Fruit fly (Drosophila melanogaster): Measurements from ENCODE around the gene atk.

Gene atk

dm6 chr3L:20474789-20475208 is 10.1 kb upstream of the atk start (continued):
- TF ChIP-seq CG10321 (GFP tag; IDR thresholded peaks at IDR 0.05) (no peak), az2 (GFP tag; optimal IDR thresholded peaks at IDR 0.05) (peak; percentile 90), CG30403 (GFP tag; optimal IDR thresholded peaks at IDR 0.05) (peak; percentile 92), CG2116 (GFP tag; optimal IDR thresholded peaks at IDR 0.05) (peak; percentile 64), Hsf (GFP tag; optimal IDR thresholded peaks at IDR 0.05) (peak; percentile 84), pzg (GFP tag; optimal IDR thresholded peaks at IDR 0.05) (peak; percentile 76), Lhr (GFP tag; optimal IDR thresholded peaks at IDR 0.05) (peak; percentile 38), nerfin-1 (tag; optimal IDR thresholded peaks at IDR 0.05) (peak; percentile 62), so (GFP tag; IDR thresholded peaks at IDR 0.05) (no peak), row (GFP tag; IDR thresholded peaks at IDR 0.05) (no peak), CG12299 (tag; optimal IDR thresholded peaks at IDR 0.05) (peak; percentile 75), CG12942 (GFP tag; optimal IDR thresholded peaks at IDR 0.05) (peak; percentile 88), Asciz (GFP tag; optimal IDR thresholded peaks at IDR 0.05) (peak; percentile 71), CG13894 (tag; optimal IDR thresholded peaks at IDR 0.05) (peak; percentile 91), CG31365 (tag; optimal IDR thresholded peaks at IDR 0.05) (peak; percentile 69), CG13624 (GFP tag; optimal IDR thresholded peaks at IDR 0.05) (peak; percentile 90), CG6854 (GFP tag; optimal IDR thresholded peaks at IDR 0.05) (peak; percentile 76), CG9609 (GFP tag; optimal IDR thresholded peaks at IDR 0.05) (peak; percentile 84), CG5953 (GFP tag; IDR thresholded peaks at IDR 0.05) (no peak), CG32532 (GFP tag; IDR thresholded peaks at IDR 0.05) (no peak), fru (optimal IDR thresholded peaks at IDR 0.05) (no peak), yki (optimal IDR thresholded peaks at IDR 0.05) (no peak), CG8388 (GFP tag; optimal IDR thresholded peaks at IDR 0.05) (peak; percentile 78), Max (GFP tag; optimal IDR thresholded peaks at IDR 0.05) (peak; percentile 77), tx (GFP tag; optimal IDR thresholded peaks at IDR 0.05) (peak; percentile 76), Sry-β (GFP tag; optimal IDR thresholded peaks at IDR 0.05) (no peak), CG2199 (GFP tag; IDR thresholded peaks at IDR 0.05) (no peak), cas (GFP tag; IDR thresholded peaks at IDR 0.05) (no peak), CG2202 (tag; optimal IDR thresholded peaks at IDR 0.05) (peak; percentile 51), CG12219 (GFP tag; optimal IDR thresholded peaks at IDR 0.05) (peak; percentile 55), CG8089 (GFP tag; optimal IDR thresholded peaks at IDR 0.05) (peak; percentile 65), al (GFP tag; IDR thresholded peaks at IDR 0.05) (no peak), repo (GFP tag; optimal IDR thresholded peaks at IDR 0.05) (peak; percentile 81), CG2712 (tag; optimal IDR thresholded peaks at IDR 0.05) (peak; percentile 85), CG13287 (GFP tag; IDR thresholded peaks at IDR 0.05; ENCODE audit: partially characterized antibody) (no peak), CG18011 (GFP tag; optimal IDR thresholded peaks at IDR 0.05) (peak; percentile 76), toy (GFP tag; IDR thresholded peaks at IDR 0.05) (no peak), Atf6 (GFP tag; IDR thresholded peaks at IDR 0.05) (no peak), Hmr (GFP tag; optimal IDR thresholded peaks at IDR 0.05) (peak; percentile 92), CG3838 (GFP tag; optimal IDR thresholded peaks at IDR 0.05) (no peak), CG18599 (GFP tag; optimal IDR thresholded peaks at IDR 0.05) (peak; percentile 92), sim (GFP tag; IDR thresholded peaks at IDR 0.05) (no peak), Xbp1 (GFP tag; optimal IDR thresholded peaks at IDR 0.05) (peak; percentile 94), knrl (GFP tag; IDR thresholded peaks at IDR 0.05; ENCODE audit: partially characterized antibody) (no peak), CG3407 (GFP tag; optimal IDR thresholded peaks at IDR 0.05) (peak; percentile 68), ci (GFP tag; IDR thresholded peaks at IDR 0.05) (no peak), gsb-n (tag; optimal IDR thresholded peaks at IDR 0.05) (peak; percentile 83), pb (GFP tag; optimal IDR thresholded peaks at IDR 0.05) (peak; percentile 83), CG15601 (tag; optimal IDR thresholded peaks at IDR 0.05) (peak; percentile 72), CG1792 (GFP tag; optimal IDR thresholded peaks at IDR 0.05) (peak; percentile 75), NK7.1 (GFP tag; optimal IDR thresholded peaks at IDR 0.05) (peak; percentile 66), odd (GFP tag; optimal IDR thresholded peaks at IDR 0.05) (peak; percentile 81)
